ENCODE assay signal across 4 worm cellular contexts in the genomic region with DNA sequence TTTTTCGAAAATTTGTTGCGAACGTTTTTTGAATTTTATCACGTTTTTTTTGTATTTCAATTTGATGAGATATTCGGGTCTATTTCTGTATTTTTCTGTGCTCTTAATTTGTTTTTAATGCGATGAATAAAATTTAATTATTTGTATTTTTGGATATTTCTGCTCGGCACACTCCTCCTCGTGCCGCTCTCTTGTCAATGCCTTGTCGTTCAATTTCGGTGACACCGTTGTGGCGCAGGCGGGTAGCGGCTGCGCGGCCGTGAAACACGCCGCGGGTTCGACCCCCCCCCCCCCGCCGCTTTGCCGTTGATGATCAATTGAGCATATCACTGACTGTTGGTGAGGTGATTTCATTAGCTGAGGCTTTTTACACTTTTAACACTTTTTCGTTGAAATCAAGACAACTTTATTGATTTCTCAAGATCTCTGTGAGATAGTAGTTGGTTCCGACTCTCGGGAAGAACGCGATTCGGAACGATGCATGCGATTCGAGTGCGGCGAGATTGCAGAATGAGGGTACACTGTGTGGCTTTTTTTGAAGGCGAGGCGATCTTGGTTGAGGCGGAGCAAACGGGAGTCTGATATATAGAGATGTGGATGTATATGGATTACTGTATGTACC.
A peak's percentile ranks its signal among the peaks of the same experiment; 100 is the strongest.
TF ChIP-seq lines count a peak whose summit lies in the region.

No protein-coding gene starts in this region.

TF ChIP-seq in whole organism, L2 larva, 48 proteins besides CTCF, POLR2A, EP300 and RAD21 (continues in another document):
- TF ChIP-seq ztf-11 (tag; optimal IDR thresholded peaks at IDR 0.05; lab: Kevin White, UChicago) (no peak), unc-55 (GFP tag; optimal IDR thresholded peaks at IDR 0.05; lab: Kevin White, UChicago) (peak; percentile 58), nhr-21 (tag; optimal IDR thresholded peaks at IDR 0.05; lab: Kevin White, UChicago) (peak; percentile 49), unc-39 (tag; optimal IDR thresholded peaks at IDR 0.05; lab: Kevin White, UChicago) (no peak), ceh-16 (tag; optimal IDR thresholded peaks at IDR 0.05; lab: Kevin White, UChicago) (no peak), lin-13 (GFP tag; optimal IDR thresholded peaks at IDR 0.05; lab: Kevin White, UChicago) (peak; percentile 66), mbf-1 (tag; optimal IDR thresholded peaks at IDR 0.05; lab: Kevin White, UChicago) (peak; percentile 42), R02D3.7 (tag; optimal IDR thresholded peaks at IDR 0.05; lab: Kevin White, UChicago) (no peak), ztf-4 (tag; optimal IDR thresholded peaks at IDR 0.05; lab: Kevin White, UChicago) (peak; percentile 31), lsy-2 (tag; optimal IDR thresholded peaks at IDR 0.05; lab: Kevin White, UChicago) (peak; percentile 49 to 59), C34F6.9 (tag; optimal IDR thresholded peaks at IDR 0.05; lab: Kevin White, UChicago) (no peak), gmeb-1 (tag; optimal IDR thresholded peaks at IDR 0.05; lab: Kevin White, UChicago) (peak; percentile 11), ceh-82 (tag; optimal IDR thresholded peaks at IDR 0.05; lab: Kevin White, UChicago) (no peak), lin-39 (tag; optimal IDR thresholded peaks at IDR 0.05; lab: Kevin White, UChicago) (no peak), peb-1 (tag; optimal IDR thresholded peaks at IDR 0.05; lab: Kevin White, UChicago) (no peak), egl-27 (tag; optimal IDR thresholded peaks at IDR 0.05; lab: Kevin White, UChicago) (peak; percentile 9), unc-62 (GFP tag; optimal IDR thresholded peaks at IDR 0.05; lab: Kevin White, UChicago) (no peak), nhr-6 (tag; optimal IDR thresholded peaks at IDR 0.05; lab: Kevin White, UChicago) (no peak), alr-1 (tag; optimal IDR thresholded peaks at IDR 0.05; lab: Kevin White, UChicago) (no peak), nhr-11 (tag; optimal IDR thresholded peaks at IDR 0.05; lab: Kevin White, UChicago) (peak; percentile 66), fos-1 (tag; optimal IDR thresholded peaks at IDR 0.05; lab: Kevin White, UChicago) (peak; percentile 59), dmd-4 (tag; optimal IDR thresholded peaks at IDR 0.05; lab: Kevin White, UChicago) (no peak)

TF ChIP-seq in whole organism, L4 larva, 104 proteins besides CTCF, POLR2A, EP300 and RAD21 (continues in another document):
- TF ChIP-seq ama-1 (optimal IDR thresholded peaks at IDR 0.05; lab: Kevin White, UChicago) (no peak), lim-7 (GFP tag; IDR thresholded peaks at IDR 0.05; lab: Robert Waterston, UW) (peak; percentile 100), nhr-102 (tag; optimal IDR thresholded peaks at IDR 0.05; lab: Kevin White, UChicago) (peak; percentile 88), zip-11 (GFP tag; IDR thresholded peaks at IDR 0.05; lab: Robert Waterston, UW) (peak; percentile 93), F26F4.8 (GFP tag; conservative IDR thresholded peaks at IDR 0.05; lab: Robert Waterston, UW) (peak; percentile 100), mxl-3 (GFP tag; optimal IDR thresholded peaks at IDR 0.05; lab: Kevin White, UChicago) (peak; percentile 84), hlh-30 (tag; optimal IDR thresholded peaks at IDR 0.05; lab: Kevin White, UChicago; ENCODE audit: insufficient read depth) (peak; percentile 71), ces-1 (GFP tag; optimal IDR thresholded peaks at IDR 0.05; lab: Kevin White, UChicago) (no peak), vab-7 (GFP tag; IDR thresholded peaks at IDR 0.05; lab: Robert Waterston, UW) (peak; percentile 99), lin-39 (tag; optimal IDR thresholded peaks at IDR 0.05; lab: Kevin White, UChicago) (no peak), lin-38 (GFP tag; IDR thresholded peaks at IDR 0.05; lab: Robert Waterston, UW) (peak; percentile 94), ceh-20 (GFP tag; IDR thresholded peaks at IDR 0.05; lab: Robert Waterston, UW) (peak; percentile 89), snpc-4 (tag; optimal IDR thresholded peaks at IDR 0.05; lab: Kevin White, UChicago) (no peak), ceh-44 (GFP tag; IDR thresholded peaks at IDR 0.05; lab: Robert Waterston, UW) (peak; percentile 98), mdl-1 (tag; optimal IDR thresholded peaks at IDR 0.05; lab: Kevin White, UChicago) (peak in 1 of 2 experiments; percentile 22), egl-27 (tag; optimal IDR thresholded peaks at IDR 0.05; lab: Kevin White, UChicago) (no peak), dmd-9 (GFP tag; IDR thresholded peaks at IDR 0.05; lab: Robert Waterston, UW) (peak; percentile 95), mep-1 (tag; optimal IDR thresholded peaks at IDR 0.05; lab: Kevin White, UChicago) (peak; percentile 88), nhr-28 (tag; optimal IDR thresholded peaks at IDR 0.05; lab: Kevin White, UChicago) (peak; percentile 6), mes-2 (tag; optimal IDR thresholded peaks at IDR 0.05; lab: Kevin White, UChicago; ENCODE audit: poor library complexity, severe bottlenecking) (peak; percentile 92), aha-1 (tag; lab: Kevin White, UChicago) (peak; percentile 87), ceh-82 (tag; optimal IDR thresholded peaks at IDR 0.05; lab: Kevin White, UChicago) (no peak)

TF ChIP-seq in whole organism, late embryonic, 69 proteins besides CTCF, POLR2A, EP300 and RAD21 (continues in another document):
- peak; percentile 99 for TF ChIP-seq nhr-232 (tag; optimal IDR thresholded peaks at IDR 0.05; lab: Kevin White, UChicago)
- peak; percentile 99 for TF ChIP-seq hlh-15 (tag; optimal IDR thresholded peaks at IDR 0.05; lab: Kevin White, UChicago)
- TF ChIP-seq hlh-30 (tag; optimal IDR thresholded peaks at IDR 0.05; lab: Kevin White, UChicago; ENCODE audit: insufficient read depth), result peak; percentile 87
- TF ChIP-seq fax-1 (tag; optimal IDR thresholded peaks at IDR 0.05; lab: Kevin White, UChicago), result peak; percentile 98
- TF ChIP-seq npax-4 (tag; optimal IDR thresholded peaks at IDR 0.05; lab: Kevin White, UChicago), result peak; percentile 98
- TF ChIP-seq zip-5 (tag; optimal IDR thresholded peaks at IDR 0.05; lab: Kevin White, UChicago), result peak; percentile 95
- peak; percentile 94 for TF ChIP-seq unc-42 (tag; optimal IDR thresholded peaks at IDR 0.05; lab: Kevin White, UChicago)
- peak; percentile 99 for TF ChIP-seq eyg-1 (tag; optimal IDR thresholded peaks at IDR 0.05; lab: Kevin White, UChicago)
- peak; percentile 98 for TF ChIP-seq fkh-6 (tag; optimal IDR thresholded peaks at IDR 0.05; lab: Kevin White, UChicago)
- peak; percentile 100 for TF ChIP-seq ztf-16 (tag; optimal IDR thresholded peaks at IDR 0.05; lab: Kevin White, UChicago)
- TF ChIP-seq unc-55 (GFP tag; optimal IDR thresholded peaks at IDR 0.05; lab: Kevin White, UChicago), result no peak
- peak; percentile 98 for TF ChIP-seq lin-11 (tag; optimal IDR thresholded peaks at IDR 0.05; lab: Kevin White, UChicago)
- peak; percentile 91 for TF ChIP-seq mec-3 (tag; optimal IDR thresholded peaks at IDR 0.05; lab: Kevin White, UChicago; ENCODE audit: borderline replicate concordance)
- TF ChIP-seq ref-2 (tag; optimal IDR thresholded peaks at IDR 0.05; lab: Kevin White, UChicago), result peak; percentile 99
- peak; percentile 86 for TF ChIP-seq pros-1 (tag; optimal IDR thresholded peaks at IDR 0.05; lab: Kevin White, UChicago)
- TF ChIP-seq K02D7.2 (tag; optimal IDR thresholded peaks at IDR 0.05; lab: Kevin White, UChicago), result peak; percentile 100
- peak; percentile 100 for TF ChIP-seq ceh-6 (GFP tag; optimal IDR thresholded peaks at IDR 0.05; lab: Kevin White, UChicago)
- no peak for TF ChIP-seq ama-1 (optimal IDR thresholded peaks at IDR 0.05; lab: Kevin White, UChicago)
- TF ChIP-seq hlh-8 (tag; optimal IDR thresholded peaks at IDR 0.05; lab: Kevin White, UChicago), result peak; percentile 98
- peak; percentile 100 for TF ChIP-seq ceh-14 (tag; optimal IDR thresholded peaks at IDR 0.05; lab: Kevin White, UChicago)
- peak; percentile 98 for TF ChIP-seq madf-2 (tag; optimal IDR thresholded peaks at IDR 0.05; lab: Kevin White, UChicago)
- peak; percentile 88 for TF ChIP-seq ceh-30 (tag; optimal IDR thresholded peaks at IDR 0.05; lab: Kevin White, UChicago)

TF ChIP-seq in whole organism, mixed stage, embryonic, 35 proteins besides CTCF, POLR2A, EP300 and RAD21 (continues in another document):
- TF ChIP-seq nhr-237 (tag; optimal IDR thresholded peaks at IDR 0.05; lab: Kevin White, UChicago) (peak; percentile 74), elt-3 (tag; optimal IDR thresholded peaks at IDR 0.05; lab: Kevin White, UChicago) (peak; percentile 60), ces-1 (GFP tag; optimal IDR thresholded peaks at IDR 0.05; lab: Kevin White, UChicago) (peak; percentile 66), mls-2 (tag; optimal IDR thresholded peaks at IDR 0.05; lab: Kevin White, UChicago) (peak; percentile 100), ceh-43 (GFP tag; optimal IDR thresholded peaks at IDR 0.05; lab: Kevin White, UChicago) (peak; percentile 99), hlh-1 (tag; optimal IDR thresholded peaks at IDR 0.05; lab: Kevin White, UChicago) (peak; percentile 73), sptf-1 (tag; optimal IDR thresholded peaks at IDR 0.05; lab: Kevin White, UChicago) (peak; percentile 100), sem-2 (GFP tag; optimal IDR thresholded peaks at IDR 0.05; lab: Kevin White, UChicago) (peak; percentile 99), unc-62 (GFP tag; optimal IDR thresholded peaks at IDR 0.05; lab: Kevin White, UChicago) (peak; percentile 80), flh-1 (GFP tag; optimal IDR thresholded peaks at IDR 0.05; lab: Kevin White, UChicago) (peak; percentile 99), nhr-2 (tag; optimal IDR thresholded peaks at IDR 0.05; lab: Kevin White, UChicago) (no peak), ceh-83 (GFP tag; optimal IDR thresholded peaks at IDR 0.05; lab: Kevin White, UChicago) (peak; percentile 100), zip-8 (tag; optimal IDR thresholded peaks at IDR 0.05; lab: Kevin White, UChicago) (no peak), unc-39 (tag; optimal IDR thresholded peaks at IDR 0.05; lab: Kevin White, UChicago) (peak; percentile 82), nhr-28 (tag; optimal IDR thresholded peaks at IDR 0.05; lab: Kevin White, UChicago) (peak; percentile 77), drap-1 (GFP tag; optimal IDR thresholded peaks at IDR 0.05; lab: Kevin White, UChicago) (peak; percentile 100), mep-1 (tag; optimal IDR thresholded peaks at IDR 0.05; lab: Kevin White, UChicago) (peak; percentile 67), ztf-11 (tag; optimal IDR thresholded peaks at IDR 0.05; lab: Kevin White, UChicago) (peak; percentile 95), bed-3 (GFP tag; optimal IDR thresholded peaks at IDR 0.05; lab: Kevin White, UChicago) (peak; percentile 99), lin-32 (GFP tag; optimal IDR thresholded peaks at IDR 0.05; lab: Kevin White, UChicago) (peak; percentile 100), ham-2 (GFP tag; optimal IDR thresholded peaks at IDR 0.05; lab: Kevin White, UChicago) (peak; percentile 100), blmp-1 (tag; optimal IDR thresholded peaks at IDR 0.05; lab: Kevin White, UChicago) (peak; percentile 56), lsy-2 (tag; optimal IDR thresholded peaks at IDR 0.05; lab: Kevin White, UChicago) (peak; percentile 68), elt-1 (tag; optimal IDR thresholded peaks at IDR 0.05; lab: Kevin White, UChicago; ENCODE audit: borderline replicate concordance, insufficient read depth) (peak; percentile 75), mab-5 (tag; optimal IDR thresholded peaks at IDR 0.05; lab: Kevin White, UChicago) (peak; percentile 39), lin-13 (tag; optimal IDR thresholded peaks at IDR 0.05; lab: Kevin White, UChicago) (peak; percentile 88)
